Worm (Caenorhabditis elegans): ENCODE measurements around the gene cit-1.2.

The cit-1.2 gene

ce11 chrIII:7977777-7978176 is 32.8 kb upstream of the cit-1.2 start, which contains the start of gene C06G4.4:
C06G4.4 (minus strand) TSS chrIII:7977812.
- TF ChIP-seq ref-2 (tag; optimal IDR thresholded peaks at IDR 0.05) (no peak), ceh-2 (tag; optimal IDR thresholded peaks at IDR 0.05) (no peak), eyg-1 (tag; optimal IDR thresholded peaks at IDR 0.05) (no peak), F13H6.1 (tag; optimal IDR thresholded peaks at IDR 0.05) (no peak), C08G9.2 (tag; optimal IDR thresholded peaks at IDR 0.05) (no peak), ztf-16 (tag; optimal IDR thresholded peaks at IDR 0.05) (no peak), mec-3 (tag; optimal IDR thresholded peaks at IDR 0.05; ENCODE audit: borderline replicate concordance) (no peak), dve-1 (tag; optimal IDR thresholded peaks at IDR 0.05) (no peak), hlh-30 (tag; optimal IDR thresholded peaks at IDR 0.05; ENCODE audit: insufficient read depth) (no peak), ceh-45 (GFP tag; IDR thresholded peaks at IDR 0.05) (no peak), ttx-3 (tag; optimal IDR thresholded peaks at IDR 0.05) (no peak), hlh-15 (tag; optimal IDR thresholded peaks at IDR 0.05) (no peak), lim-6 (tag; optimal IDR thresholded peaks at IDR 0.05) (no peak), sox-2 (GFP tag; IDR thresholded peaks at IDR 0.05) (no peak), fax-1 (tag; optimal IDR thresholded peaks at IDR 0.05) (no peak), ceh-22 (tag; optimal IDR thresholded peaks at IDR 0.05) (no peak), pha-2 (tag; optimal IDR thresholded peaks at IDR 0.05) (no peak), nhr-11 (tag; optimal IDR thresholded peaks at IDR 0.05) (no peak), fkh-6 (tag; optimal IDR thresholded peaks at IDR 0.05) (no peak), unc-42 (tag; optimal IDR thresholded peaks at IDR 0.05) (no peak)

DNA sequence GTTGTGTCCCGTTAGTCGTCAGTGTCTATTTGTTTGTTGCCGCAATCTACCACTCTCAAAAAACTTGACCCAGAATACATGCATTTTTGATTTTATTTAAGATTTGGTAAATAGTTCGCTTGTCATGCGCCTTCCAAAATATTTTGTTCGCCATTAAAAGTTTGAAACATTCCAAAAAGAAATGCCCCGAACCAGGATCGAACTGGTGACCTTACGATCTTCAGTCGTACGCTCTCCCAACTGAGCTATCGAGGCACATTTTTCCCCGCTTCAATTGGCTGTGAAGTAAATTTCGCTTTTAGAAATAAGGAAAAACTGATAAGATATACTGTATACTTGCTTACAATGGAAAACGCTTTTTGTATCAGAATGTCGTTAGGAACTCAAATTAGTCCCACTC is 32.3 kb upstream of the cit-1.2 start:
- no peak for TF ChIP-seq ceh-19 (GFP tag; optimal IDR thresholded peaks at IDR 0.05)
- no peak for TF ChIP-seq unc-42 (tag; optimal IDR thresholded peaks at IDR 0.05)
- TF ChIP-seq fkh-6 (tag; optimal IDR thresholded peaks at IDR 0.05), result no peak
- no peak for TF ChIP-seq pha-4 (tag; optimal IDR thresholded peaks at IDR 0.05)
- TF ChIP-seq zip-5 (tag; optimal IDR thresholded peaks at IDR 0.05), result no peak
- no peak for TF ChIP-seq T23F11.4 (GFP tag; optimal IDR thresholded peaks at IDR 0.05)
- TF ChIP-seq ama-1 (optimal IDR thresholded peaks at IDR 0.05), result no peak
- no peak for TF ChIP-seq ceh-31 (tag; optimal IDR thresholded peaks at IDR 0.05)
- TF ChIP-seq nfya-1 (tag; optimal IDR thresholded peaks at IDR 0.05), result no peak
- no peak for TF ChIP-seq ceh-9 (tag; optimal IDR thresholded peaks at IDR 0.05)
- TF ChIP-seq fax-1 (tag; optimal IDR thresholded peaks at IDR 0.05), result no peak

- no peak for TF ChIP-seq zip-5 (tag; optimal IDR thresholded peaks at IDR 0.05)
- no peak for TF ChIP-seq lin-11 (tag; optimal IDR thresholded peaks at IDR 0.05)
- TF ChIP-seq rnt-1 (tag; optimal IDR thresholded peaks at IDR 0.05), result no peak
- no peak for TF ChIP-seq fkh-6 (tag; optimal IDR thresholded peaks at IDR 0.05)
- TF ChIP-seq ceh-6 (GFP tag; optimal IDR thresholded peaks at IDR 0.05), result no peak
- TF ChIP-seq K02D7.2 (tag; optimal IDR thresholded peaks at IDR 0.05), result no peak
- TF ChIP-seq eyg-1 (tag; optimal IDR thresholded peaks at IDR 0.05), result no peak
- TF ChIP-seq pat-9 (tag; optimal IDR thresholded peaks at IDR 0.05), result no peak
- no peak for TF ChIP-seq ceh-2 (tag; optimal IDR thresholded peaks at IDR 0.05)
- TF ChIP-seq C08G9.2 (tag; optimal IDR thresholded peaks at IDR 0.05), result no peak
- TF ChIP-seq unc-42 (tag; optimal IDR thresholded peaks at IDR 0.05), result no peak
- no peak for TF ChIP-seq ztf-16 (tag; optimal IDR thresholded peaks at IDR 0.05)
- no peak for TF ChIP-seq pros-1 (tag; optimal IDR thresholded peaks at IDR 0.05)
- TF ChIP-seq ceh-30 (tag; optimal IDR thresholded peaks at IDR 0.05), result no peak
- TF ChIP-seq odd-2 (tag; optimal IDR thresholded peaks at IDR 0.05), result no peak
Measured at ce11 chrIII:7978723-7979122, 31.8 kb upstream of the cit-1.2 start.

DNA sequence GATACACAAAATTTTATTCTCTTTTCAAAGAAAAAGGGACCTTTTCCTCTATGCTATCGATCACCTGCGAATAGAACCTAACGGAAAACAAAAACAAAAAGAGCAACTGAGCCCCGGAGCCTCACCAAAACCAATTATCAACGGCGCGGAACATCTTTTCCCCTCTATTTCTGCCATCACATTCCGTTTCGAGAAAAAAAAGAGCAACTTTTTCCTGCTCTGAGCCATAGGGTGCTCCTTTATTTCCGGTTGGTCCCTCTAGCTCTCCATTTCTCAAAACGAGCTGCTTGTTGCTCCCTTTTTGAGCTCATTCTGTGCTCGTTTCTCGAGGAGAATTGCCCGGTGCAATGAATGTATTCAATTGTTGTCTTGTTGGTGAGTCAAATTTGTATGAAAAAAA is 30.9 kb upstream of the cit-1.2 start, which contains the start of gene clp-1:
Gene clp-1 (plus strand): TSS at position 301 of the 400 bp plus-strand sequence.
- TF ChIP-seq dve-1 (tag; optimal IDR thresholded peaks at IDR 0.05) (no peak), syd-9 (tag; optimal IDR thresholded peaks at IDR 0.05) (no peak), ahr-1 (tag; optimal IDR thresholded peaks at IDR 0.05) (no peak), ttx-3 (tag; optimal IDR thresholded peaks at IDR 0.05) (no peak), ceh-14 (tag; optimal IDR thresholded peaks at IDR 0.05) (no peak)
